Fruit fly (Drosophila melanogaster) whole organism, pupa: ENCODE results near the gene CG4161.

Source experiments
- CG13204 ChIP-seq: fragments of 200-800 bp; sonication (Bioruptor generic); optimal IDR thresholded peaks from 2 replicates; lab custom pipeline; 2018; ENCODE audit warnings: missing biosample characterization, mild to moderate bottlenecking, missing genetic modification characterization, moderate library complexity
- CG15710 ChIP-seq: fragments of 200-800 bp; sonication (Bioruptor generic); optimal IDR thresholded peaks from 2 replicates; lab custom pipeline; 2018; ENCODE audit warnings: missing biosample characterization, mild to moderate bottlenecking, missing genetic modification characterization, moderate library complexity
- CG17806 ChIP-seq: fragments of 200-800 bp; sonication (Bioruptor generic); optimal IDR thresholded peaks from 2 replicates; lab custom pipeline; 2018; ENCODE audit warnings: missing biosample characterization, mild to moderate bottlenecking, missing genetic modification characterization, moderate library complexity
- CG4496 ChIP-seq: fragments of 200-800 bp; sonication (Bioruptor generic); IDR thresholded peaks from 3 replicates; pipeline ENCODE4 v1.3.6; 2022; ENCODE audit warnings: missing biosample characterization, missing genetic modification characterization
- CG8301 ChIP-seq: fragments of 200-800 bp; sonication (Bioruptor generic); optimal IDR thresholded peaks from 2 replicates; lab custom pipeline; 2018; ENCODE audit warnings: missing biosample characterization, mild to moderate bottlenecking, missing genetic modification characterization
- CG9948 ChIP-seq: fragments of 200-800 bp; sonication (Bioruptor generic); optimal IDR thresholded peaks from 2 replicates; lab custom pipeline; 2018; ENCODE audit warnings: missing biosample characterization, mild to moderate bottlenecking, missing genetic modification characterization, moderate library complexity
- EcR ChIP-seq: fragments of 200-800 bp; sonication (Bioruptor generic); optimal IDR thresholded peaks from 3 replicates; lab custom pipeline; 2019; ENCODE audit warnings: missing biosample characterization, missing genetic modification characterization, mild to moderate bottlenecking, moderate library complexity, missing genetic modification reagents
- Ets98B ChIP-seq: fragments of 200-800 bp; sonication (Bioruptor generic); IDR thresholded peaks from 2 replicates; pipeline ENCODE4 v1.3.6; 2022; ENCODE audit warnings: missing biosample characterization, missing genetic modification characterization
- Pif1B ChIP-seq: fragments of 200-800 bp; sonication (Bioruptor generic); optimal IDR thresholded peaks from 3 replicates; lab custom pipeline; 2016; ENCODE audit warnings: missing biosample characterization, missing genetic modification characterization
- Snoo ChIP-seq: fragments of 200-800 bp; sonication (Bioruptor generic); optimal IDR thresholded peaks from 3 replicates; lab custom pipeline; 2017; ENCODE audit warnings: missing biosample characterization, mild to moderate bottlenecking, missing genetic modification characterization, inconsistent platforms
- fd96Ca ChIP-seq: fragments of 200-800 bp; sonication (Bioruptor generic); IDR thresholded peaks from 3 replicates; pipeline ENCODE4 v1.3.6; 2022; ENCODE audit warnings: missing biosample characterization, missing genetic modification characterization
- gl ChIP-seq: fragments of 200-800 bp; sonication (Bioruptor generic); optimal IDR thresholded peaks from 2 replicates; lab custom pipeline; 2018; ENCODE audit warnings: missing biosample characterization, mild to moderate bottlenecking, missing genetic modification characterization
- rn ChIP-seq: fragments of 200-800 bp; sonication (Bioruptor generic); IDR thresholded peaks from 2 replicates; pipeline ENCODE4 v1.3.6; 2022; ENCODE audit warnings: missing biosample characterization, missing genetic modification characterization

DNA sequence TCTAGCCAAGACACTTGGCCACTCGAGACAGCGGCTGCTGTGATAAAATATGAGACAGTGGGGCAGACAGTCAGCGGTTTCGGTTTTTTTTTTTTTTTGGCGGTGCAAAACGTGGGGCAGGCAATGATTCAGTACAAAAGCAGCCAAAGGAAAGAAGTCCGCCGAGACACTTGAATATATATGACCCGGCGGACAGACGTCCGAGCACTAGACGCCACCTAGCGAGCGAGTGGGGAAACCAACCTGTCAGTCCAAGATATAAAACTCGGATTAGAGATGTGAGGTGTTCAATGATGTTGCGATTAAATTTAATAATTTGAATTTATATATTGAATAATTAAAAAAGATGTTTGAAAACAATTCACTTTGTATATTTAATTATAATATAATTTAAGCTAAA lies 5.8 kb downstream of the CG4161 start:
- no peak for TF ChIP-seq Snoo (tag; lab: Kevin White, UChicago)
- TF ChIP-seq CG8301 (tag; lab: Kevin White, UChicago), result no peak
- no peak for TF ChIP-seq CG15710 (tag; lab: Kevin White, UChicago)
- no peak for TF ChIP-seq CG4496
- no peak for TF ChIP-seq Ets98B (GFP tag; lab: Robert Waterston, UW)
- TF ChIP-seq fd96Ca, result no peak
- no peak for TF ChIP-seq CG17806 (tag; lab: Kevin White, UChicago)
- no peak for TF ChIP-seq EcR (GFP tag; lab: Kevin White, UChicago)
- TF ChIP-seq CG9948 (tag; lab: Kevin White, UChicago), result no peak
- no peak for TF ChIP-seq CG13204
- TF ChIP-seq rn (GFP tag; lab: Robert Waterston, UW), result no peak
- no peak for TF ChIP-seq Pif1B (GFP tag; lab: Kevin White, UChicago)
- no peak for TF ChIP-seq gl (tag; lab: Kevin White, UChicago)
